Worm (Caenorhabditis elegans) whole organism, early embryonic: ENCODE data around the gene frk-1.

Experiments used
- F13C5.2 ChIP-seq: sonication (generic microtip); optimal IDR thresholded peaks from 2 replicates; lab custom pipeline; 2017; ENCODE audit warnings: mild to moderate bottlenecking, missing genetic modification characterization, inconsistent platforms, missing compliant biosample characterization
- ama-1 ChIP-seq: fragments of 150-350 bp; optimal IDR thresholded peaks from 2 replicates; lab custom pipeline; 2014
- ets-7 ChIP-seq: sonication (generic microtip); optimal IDR thresholded peaks from 2 replicates; lab custom pipeline; 2016; ENCODE audit warnings: missing genotype, missing genetic modification characterization, missing compliant biosample characterization
- pes-1 ChIP-seq: fragments of 200-800 bp; sonication (Bioruptor generic); IDR thresholded peaks from 2 replicates; pipeline ENCODE4 v1.3.6; 2022; ENCODE audit warnings: missing genetic modification reagents, missing genetic modification characterization, missing compliant biosample characterization

DNA sequence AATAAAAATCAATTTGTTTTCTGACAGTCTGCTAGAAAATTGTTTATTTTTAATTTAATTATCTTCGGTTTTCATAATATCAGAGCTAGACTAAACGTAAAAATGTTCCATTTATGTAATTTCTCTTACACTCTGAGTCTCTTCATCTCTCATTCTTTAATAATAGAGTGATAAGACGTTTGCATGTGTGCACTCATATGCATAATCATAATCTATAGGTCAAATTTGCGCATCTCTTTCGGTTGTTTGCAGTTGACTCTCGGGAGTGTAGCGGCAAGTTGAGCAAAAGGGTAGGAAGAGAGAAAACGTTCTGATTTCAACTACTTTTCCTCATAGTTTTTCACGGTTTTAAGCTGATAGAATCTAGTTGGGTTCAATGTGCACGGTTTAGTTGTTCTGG, 23.5 kb downstream of the frk-1 start:
- TF ChIP-seq ets-7 = no peak
- TF ChIP-seq ama-1 = no peak
- no peak for TF ChIP-seq pes-1 (GFP tag; lab: Robert Waterston, UW)
- no peak for TF ChIP-seq F13C5.2 (tag; lab: Kevin White, UChicago)
